Fruit fly (Drosophila melanogaster) whole organism, prepupa: Measurements from ENCODE around the gene CG43153.

Source experiments
- CG34406 ChIP-seq: fragments of 200-800 bp; sonication (Bioruptor generic); optimal IDR thresholded peaks from 3 replicates; lab custom pipeline; 2016; ENCODE audit warnings: missing biosample characterization, missing genetic modification characterization
- CG6808 ChIP-seq: fragments of 200-800 bp; sonication (Bioruptor generic); optimal IDR thresholded peaks from 3 replicates; lab custom pipeline; 2017; ENCODE audit warnings: missing biosample characterization, missing genetic modification characterization, mild to moderate bottlenecking, moderate library complexity, missing genetic modification reagents
- Hr39 ChIP-seq: fragments of 200-800 bp; sonication (Bioruptor generic); optimal IDR thresholded peaks from 2 replicates; lab custom pipeline; 2016; ENCODE audit warnings: missing biosample characterization, missing genetic modification characterization
- topi ChIP-seq: fragments of 200-800 bp; sonication (Bioruptor generic); optimal IDR thresholded peaks from 3 replicates; lab custom pipeline; 2016; ENCODE audit warnings: missing biosample characterization, missing genetic modification characterization

dm6 chr2L:11504896-11505569 is 17.5 kb downstream of the CG43153 start:
- TF ChIP-seq topi (GFP tag; lab: Kevin White, UChicago) (no peak), CG6808 (GFP tag; lab: Kevin White, UChicago) (no peak), Hr39 (no peak), CG34406 (GFP tag; lab: Kevin White, UChicago) (peak; percentile 32)
